Worm (Caenorhabditis elegans) whole organism, L4/young adult: ENCODE measurements around the gene F58B4.5.

Experiments
- W03F9.2 ChIP-seq: fragments of 150-350 bp; optimal IDR thresholded peaks from 2 replicates; lab custom pipeline; 2014; ENCODE audit warnings: missing biosample characterization, missing genetic modification characterization
- dao-5 ChIP-seq: sonication (generic microtip); optimal IDR thresholded peaks from 2 replicates; lab custom pipeline; 2016; ENCODE audit warnings: missing genotype, missing genetic modification characterization, moderate library complexity, missing compliant biosample characterization
- him-1 ChIP-seq: sonication (generic microtip); optimal IDR thresholded peaks from 2 replicates; lab custom pipeline; 2016; ENCODE audit warnings: missing genotype, missing genetic modification reagents, missing genetic modification characterization, missing compliant biosample characterization

Gene F58B4.5

ce11 chrV:10932411-10932810, at the start of gene F58B4.5:
F58B4.5 (plus strand) TSS chrV:10932693.
- peak; percentile 21 for TF ChIP-seq W03F9.2 (tag; lab: Kevin White, UChicago)
- no peak for TF ChIP-seq dao-5 (tag; lab: Kevin White, UChicago)

- TF ChIP-seq W03F9.2 (tag; lab: Kevin White, UChicago) = no peak
- no peak for TF ChIP-seq dao-5 (tag; lab: Kevin White, UChicago)
- no peak for TF ChIP-seq him-1 (tag; lab: Kevin White, UChicago)
Observed at ce11 chrV:10883478-10883877, 49.0 kb upstream of the F58B4.5 start, which contains the start of gene F32D8.2. F32D8.2 (plus strand) TSS chrV:10883778.

ce11 chrV:10886405-10886887, 46.0 kb upstream of the F58B4.5 start, which contains the start of gene F32D8.3:
F32D8.3 (plus strand) TSS chrV:10886837.
- TF ChIP-seq him-1 (tag; lab: Kevin White, UChicago) = no peak

ce11 chrV:10887564-10887963, 44.9 kb upstream of the F58B4.5 start:
- no peak for TF ChIP-seq him-1 (tag; lab: Kevin White, UChicago)
- no peak for TF ChIP-seq W03F9.2 (tag; lab: Kevin White, UChicago)
- TF ChIP-seq dao-5 (tag; lab: Kevin White, UChicago) = no peak

ce11 chrV:10888153-10888552, 44.3 kb upstream of the F58B4.5 start:
- TF ChIP-seq W03F9.2 (tag; lab: Kevin White, UChicago) (no peak), dao-5 (tag; lab: Kevin White, UChicago) (no peak), him-1 (tag; lab: Kevin White, UChicago) (no peak)

- TF ChIP-seq W03F9.2 (tag; lab: Kevin White, UChicago) (no peak), him-1 (tag; lab: Kevin White, UChicago) (no peak), dao-5 (tag; lab: Kevin White, UChicago) (no peak)
Observed at ce11 chrV:10889036-10889435, 43.5 kb upstream of the F58B4.5 start, which contains the start of gene F32D8.11. F32D8.11 (minus strand) TSS chrV:10889136.

- TF ChIP-seq W03F9.2 (tag; lab: Kevin White, UChicago) = no peak
- TF ChIP-seq dao-5 (tag; lab: Kevin White, UChicago) = no peak
- TF ChIP-seq him-1 (tag; lab: Kevin White, UChicago) = no peak
Observed at ce11 chrV:10889774-10890173, 42.7 kb upstream of the F58B4.5 start.

- TF ChIP-seq him-1 (tag; lab: Kevin White, UChicago) (no peak), dao-5 (tag; lab: Kevin White, UChicago) (no peak), W03F9.2 (tag; lab: Kevin White, UChicago) (no peak)
Observed at ce11 chrV:10890980-10891379, 41.5 kb upstream of the F58B4.5 start, which contains the start of gene F32D8.12. F32D8.12 (minus strand) TSS chrV:10891027.

- TF ChIP-seq dao-5 (tag; lab: Kevin White, UChicago) (no peak), W03F9.2 (tag; lab: Kevin White, UChicago) (no peak), him-1 (tag; lab: Kevin White, UChicago) (no peak)
Observed at ce11 chrV:10893510-10894128, 38.9 kb upstream of the F58B4.5 start, which contains the start of gene F32D8.4. F32D8.4 (minus strand) TSS chrV:10893560.

ce11 chrV:10894601-10895000, 37.9 kb upstream of the F58B4.5 start, which contains the start of the genes F32D8.14 and F32D8.5:
F32D8.14 (minus strand) TSS chrV:10894788.
F32D8.5 (plus strand) TSS chrV:10894800.
- TF ChIP-seq him-1 (tag; lab: Kevin White, UChicago) (peak; percentile 33), dao-5 (tag; lab: Kevin White, UChicago) (no peak), W03F9.2 (tag; lab: Kevin White, UChicago) (peak; percentile 92)

ce11 chrV:10896295-10896694, 36.2 kb upstream of the F58B4.5 start, which contains the start of gene F32D8.13:
F32D8.13 (minus strand) TSS chrV:10896543.
- TF ChIP-seq him-1 (tag; lab: Kevin White, UChicago) (no peak), dao-5 (tag; lab: Kevin White, UChicago) (no peak), W03F9.2 (tag; lab: Kevin White, UChicago) (no peak)

- TF ChIP-seq W03F9.2 (tag; lab: Kevin White, UChicago) = no peak
- no peak for TF ChIP-seq dao-5 (tag; lab: Kevin White, UChicago)
- no peak for TF ChIP-seq him-1 (tag; lab: Kevin White, UChicago)
Observed at ce11 chrV:10896706-10897105, 35.8 kb upstream of the F58B4.5 start.

- TF ChIP-seq him-1 (tag; lab: Kevin White, UChicago) (no peak), dao-5 (tag; lab: Kevin White, UChicago) (no peak), W03F9.2 (tag; lab: Kevin White, UChicago) (no peak)
Observed at ce11 chrV:10897106-10897171, 35.6 kb upstream of the F58B4.5 start, which contains the start of gene sec-61.G. sec-61.G (minus strand) TSS chrV:10897143.

ce11 chrV:10897172-10897571, 35.3 kb upstream of the F58B4.5 start:
- TF ChIP-seq him-1 (tag; lab: Kevin White, UChicago) = peak; percentile 97
- TF ChIP-seq dao-5 (tag; lab: Kevin White, UChicago) = peak; percentile 43
- TF ChIP-seq W03F9.2 (tag; lab: Kevin White, UChicago) = peak; percentile 97
